Fruit fly (Drosophila melanogaster): ENCODE data around the gene CG46339.
A peak's percentile ranks its signal among the peaks of the same experiment; 100 is the strongest.

The CG46339 gene

dm6 chr3R:26867457-26868044 lies 48.0 kb upstream of the CG46339 start:
- no peak for TF ChIP-seq Dfd (GFP tag; optimal IDR thresholded peaks at IDR 0.05)
- TF ChIP-seq Hnf4 (GFP tag; optimal IDR thresholded peaks at IDR 0.05): no peak
- no peak for TF ChIP-seq CG9705 (GFP tag; optimal IDR thresholded peaks at IDR 0.05)
- TF ChIP-seq Jra (GFP tag; optimal IDR thresholded peaks at IDR 0.05): no peak
- no peak for TF ChIP-seq ey (GFP tag; optimal IDR thresholded peaks at IDR 0.05)
- TF ChIP-seq dsf (GFP tag; optimal IDR thresholded peaks at IDR 0.05; ENCODE audit: borderline replicate concordance): no peak
- no peak for TF ChIP-seq pan (optimal IDR thresholded peaks at IDR 0.05)
- no peak for TF ChIP-seq dl (GFP tag; optimal IDR thresholded peaks at IDR 0.05; ENCODE audit: insufficient read depth in 1 of 2, partially characterized antibody in 2 of 2)
- TF ChIP-seq Hr83 (GFP tag; optimal IDR thresholded peaks at IDR 0.05; ENCODE audit: poor library complexity, severe bottlenecking): no peak
- no peak for TF ChIP-seq foxo (GFP tag; optimal IDR thresholded peaks at IDR 0.05)
- TF ChIP-seq sage (GFP tag; optimal IDR thresholded peaks at IDR 0.05): no peak
- TF ChIP-seq psq (GFP tag; optimal IDR thresholded peaks at IDR 0.05): no peak
- no peak for TF ChIP-seq h (GFP tag; optimal IDR thresholded peaks at IDR 0.05)
- no peak for TF ChIP-seq sv (GFP tag; optimal IDR thresholded peaks at IDR 0.05)

DNA sequence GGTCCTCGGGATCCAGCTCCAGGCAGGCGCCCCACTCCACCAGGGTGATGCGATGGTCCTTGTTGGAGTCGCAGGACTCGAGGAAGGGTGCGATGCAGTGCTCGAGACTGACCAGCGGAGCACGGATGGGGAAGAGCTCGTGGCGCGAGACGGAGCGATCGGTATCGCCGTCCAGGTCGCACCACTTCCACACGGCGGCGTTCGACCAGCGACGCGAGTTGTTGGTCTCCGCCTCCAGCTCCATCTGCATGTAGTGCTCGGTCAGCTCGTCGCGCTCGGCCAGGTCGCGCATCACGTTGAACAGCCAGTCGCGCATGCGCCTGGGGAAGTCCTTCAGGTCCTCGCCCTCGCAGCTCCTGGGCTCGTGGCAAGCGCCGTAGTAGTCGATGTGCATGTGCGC lies 46.1 kb upstream of the CG46339 start:
- TF ChIP-seq sage (GFP tag; optimal IDR thresholded peaks at IDR 0.05) (no peak), brk (GFP tag; optimal IDR thresholded peaks at IDR 0.05) (no peak), HLH106 (tag; optimal IDR thresholded peaks at IDR 0.05) (no peak), CrebA (GFP tag; optimal IDR thresholded peaks at IDR 0.05; ENCODE audit: borderline replicate concordance) (no peak), jim (GFP tag; optimal IDR thresholded peaks at IDR 0.05) (no peak), fru (GFP tag; optimal IDR thresholded peaks at IDR 0.05) (no peak), CG9705 (GFP tag; optimal IDR thresholded peaks at IDR 0.05) (no peak), woc (GFP tag; optimal IDR thresholded peaks at IDR 0.05) (no peak), Hr78 (GFP tag; optimal IDR thresholded peaks at IDR 0.05) (no peak), Jra (GFP tag; optimal IDR thresholded peaks at IDR 0.05) (no peak), GATAd (GFP tag; optimal IDR thresholded peaks at IDR 0.05) (no peak), Rel (GFP tag; optimal IDR thresholded peaks at IDR 0.05) (no peak), Rel (tag; optimal IDR thresholded peaks at IDR 0.05) (no peak)

dm6 chr3R:26870494-26870893 lies 45.1 kb upstream of the CG46339 start:
- no peak for TF ChIP-seq GATAd (GFP tag; optimal IDR thresholded peaks at IDR 0.05)
- TF ChIP-seq pan (optimal IDR thresholded peaks at IDR 0.05): no peak
- no peak for TF ChIP-seq brk (GFP tag; optimal IDR thresholded peaks at IDR 0.05)

- TF ChIP-seq Myc (optimal IDR thresholded peaks at IDR 0.05) (no peak), CrebA (GFP tag; optimal IDR thresholded peaks at IDR 0.05; ENCODE audit: borderline replicate concordance) (no peak), pan (optimal IDR thresholded peaks at IDR 0.05) (no peak), GATAd (GFP tag; optimal IDR thresholded peaks at IDR 0.05) (no peak), Mio (GFP tag; optimal IDR thresholded peaks at IDR 0.05) (no peak)
Observed at dm6 chr3R:26871061-26871460, 44.5 kb upstream of the CG46339 start.

DNA sequence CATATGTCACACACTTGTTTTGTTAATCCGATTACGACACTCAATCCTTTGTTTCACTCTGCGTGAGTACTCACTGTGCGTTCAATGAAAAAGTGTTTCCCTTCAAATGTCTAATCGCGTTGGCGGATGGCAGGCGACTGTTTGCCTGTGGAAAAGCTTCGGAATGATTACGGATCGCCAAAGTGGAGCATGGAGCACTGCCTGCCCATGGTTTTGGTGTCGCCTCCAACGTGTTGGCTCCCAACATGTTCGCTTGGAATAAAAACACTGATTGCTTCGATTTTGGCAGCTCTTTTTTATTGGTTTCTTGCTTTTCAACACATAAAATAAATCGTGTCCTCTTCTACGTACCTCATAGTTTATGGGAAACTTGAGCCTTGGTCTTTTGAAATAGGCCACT lies 43.7 kb upstream of the CG46339 start, which contains the start of gene SPARC:
SPARC (minus strand) TSS at position 144 of the 400 bp plus-strand sequence.
- TF ChIP-seq br (GFP tag; optimal IDR thresholded peaks at IDR 0.05) (no peak), fru (GFP tag; optimal IDR thresholded peaks at IDR 0.05) (no peak), woc (GFP tag; optimal IDR thresholded peaks at IDR 0.05) (no peak), CG32264 (GFP tag; optimal IDR thresholded peaks at IDR 0.05) (no peak), ey (GFP tag; optimal IDR thresholded peaks at IDR 0.05) (no peak), N (GFP tag; optimal IDR thresholded peaks at IDR 0.05) (no peak), GATAd (GFP tag; optimal IDR thresholded peaks at IDR 0.05) (no peak), Dfd (GFP tag; optimal IDR thresholded peaks at IDR 0.05) (no peak), dl (GFP tag; optimal IDR thresholded peaks at IDR 0.05; ENCODE audit: insufficient read depth in 1 of 2, partially characterized antibody in 2 of 2) (no peak)

DNA sequence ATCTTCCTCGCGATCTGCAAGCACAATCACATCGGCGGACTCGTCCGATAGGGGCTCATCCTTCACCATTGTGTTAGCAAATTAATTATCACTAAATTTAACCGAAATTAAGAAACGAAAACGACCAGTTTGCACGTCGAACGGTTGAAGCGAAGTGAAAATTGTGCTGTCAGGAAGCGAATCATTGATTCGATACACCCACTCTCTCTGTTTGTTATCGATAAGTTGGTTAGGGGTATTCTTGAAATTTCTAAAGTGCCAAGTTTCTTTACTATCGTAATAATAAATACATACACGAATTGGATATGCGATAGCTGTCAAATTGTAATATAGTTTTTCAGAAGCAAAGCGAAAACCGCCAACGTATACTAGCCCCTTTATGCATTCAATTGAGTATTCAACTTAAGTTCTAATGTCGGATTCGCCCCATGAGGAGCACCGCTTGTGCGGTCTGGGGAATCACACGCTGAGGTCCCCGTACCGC lies 40.0 kb upstream of the CG46339 start, which contains the start of gene Rb97D:
Rb97D (minus strand) TSS at position 199 of the 484 bp plus-strand sequence.
- TF ChIP-seq pan (optimal IDR thresholded peaks at IDR 0.05) (no peak), Myc (optimal IDR thresholded peaks at IDR 0.05) (no peak), br (GFP tag; optimal IDR thresholded peaks at IDR 0.05) (peak; percentile 69), Hnf4 (GFP tag; optimal IDR thresholded peaks at IDR 0.05) (peak; percentile 82), dmrt93B (GFP tag; optimal IDR thresholded peaks at IDR 0.05) (peak; percentile 63), Vsx2 (GFP tag; optimal IDR thresholded peaks at IDR 0.05; ENCODE audit: partially characterized antibody) (no peak), Jra (GFP tag; optimal IDR thresholded peaks at IDR 0.05) (peak; percentile 62), tai (GFP tag; optimal IDR thresholded peaks at IDR 0.05) (no peak), GATAd (GFP tag; optimal IDR thresholded peaks at IDR 0.05) (no peak), rgr (GFP tag; optimal IDR thresholded peaks at IDR 0.05) (peak; percentile 79), CG9705 (GFP tag; optimal IDR thresholded peaks at IDR 0.05) (peak; percentile 64), fru (GFP tag; optimal IDR thresholded peaks at IDR 0.05) (peak; percentile 75), lola (GFP tag; optimal IDR thresholded peaks at IDR 0.05) (no peak), psq (GFP tag; optimal IDR thresholded peaks at IDR 0.05) (peak; percentile 34), ey (GFP tag; optimal IDR thresholded peaks at IDR 0.05) (peak; percentile 70), Hr83 (GFP tag; optimal IDR thresholded peaks at IDR 0.05; ENCODE audit: poor library complexity, severe bottlenecking) (peak; percentile 73), Dfd (GFP tag; optimal IDR thresholded peaks at IDR 0.05) (no peak), Dif (GFP tag; optimal IDR thresholded peaks at IDR 0.05; ENCODE audit: partially characterized antibody) (no peak), jim (GFP tag; optimal IDR thresholded peaks at IDR 0.05) (no peak), Rel (GFP tag; optimal IDR thresholded peaks at IDR 0.05) (no peak), Rel (tag; optimal IDR thresholded peaks at IDR 0.05) (peak; percentile 97), brk (GFP tag; optimal IDR thresholded peaks at IDR 0.05) (no peak), CG32264 (GFP tag; optimal IDR thresholded peaks at IDR 0.05) (peak; percentile 36), usp (GFP tag; optimal IDR thresholded peaks at IDR 0.05) (no peak), N (GFP tag; optimal IDR thresholded peaks at IDR 0.05) (no peak)
